Fruit fly (Drosophila melanogaster): ENCODE data around the gene Ama.

Gene Ama

dm6 chr3R:6760755-6761647, 1.4 kb upstream of the Ama start (continued):
- TF ChIP-seq CG11398 (GFP tag; optimal IDR thresholded peaks at IDR 0.05) (no peak), CG2202 (tag; optimal IDR thresholded peaks at IDR 0.05) (no peak), D19B (GFP tag; optimal IDR thresholded peaks at IDR 0.05) (no peak), CG13624 (GFP tag; optimal IDR thresholded peaks at IDR 0.05) (peak; percentile 2), CG2875 (GFP tag; optimal IDR thresholded peaks at IDR 0.05) (no peak), wek (GFP tag; optimal IDR thresholded peaks at IDR 0.05) (no peak), Ada2b (GFP tag; IDR thresholded peaks at IDR 0.05) (no peak), Bgb (GFP tag; IDR thresholded peaks at IDR 0.05; ENCODE audit: partially characterized antibody) (no peak), sens (GFP tag) (peak; percentile 81), CG4730 (GFP tag; IDR thresholded peaks at IDR 0.05) (no peak), CG13424 (tag; optimal IDR thresholded peaks at IDR 0.05) (peak; percentile 55), Sox100B (GFP tag; optimal IDR thresholded peaks at IDR 0.05) (peak; percentile 55), CG8281 (tag; optimal IDR thresholded peaks at IDR 0.05) (no peak), Chrac-16 (GFP tag; optimal IDR thresholded peaks at IDR 0.05) (peak; percentile 2), CG12391 (tag; optimal IDR thresholded peaks at IDR 0.05) (peak; percentile 56), NfI (GFP tag; optimal IDR thresholded peaks at IDR 0.05) (no peak), Mrtf (GFP tag; IDR thresholded peaks at IDR 0.05) (no peak), kay (GFP tag; optimal IDR thresholded peaks at IDR 0.05) (no peak), CG3163 (GFP tag; optimal IDR thresholded peaks at IDR 0.05) (no peak), sd (tag; optimal IDR thresholded peaks at IDR 0.05) (no peak), Nf-YB (GFP tag; optimal IDR thresholded peaks at IDR 0.05) (no peak), CG12744 (GFP tag; optimal IDR thresholded peaks at IDR 0.05) (no peak), wdn (GFP tag; IDR thresholded peaks at IDR 0.05) (no peak), CG18262 (tag; optimal IDR thresholded peaks at IDR 0.05) (peak; percentile 73), sc (optimal IDR thresholded peaks at IDR 0.05) (no peak), sc (GFP tag; optimal IDR thresholded peaks at IDR 0.05) (no peak), CG2116 (GFP tag; optimal IDR thresholded peaks at IDR 0.05) (no peak), CG6791 (GFP tag; IDR thresholded peaks at IDR 0.05; ENCODE audit: partially characterized antibody) (no peak; the same call in 2 of the 3 replicates), Dip3 (GFP tag; optimal IDR thresholded peaks at IDR 0.05) (no peak), CG4854 (GFP tag; optimal IDR thresholded peaks at IDR 0.05) (no peak), Blimp-1 (GFP tag; optimal IDR thresholded peaks at IDR 0.05) (peak; percentile 29), D19A (tag; optimal IDR thresholded peaks at IDR 0.05) (peak; percentile 38), Spps (tag; optimal IDR thresholded peaks at IDR 0.05) (peak; percentile 10), Dp (GFP tag; optimal IDR thresholded peaks at IDR 0.05) (no peak), wor (GFP tag; IDR thresholded peaks at IDR 0.05) (no peak), CG12104 (GFP tag; optimal IDR thresholded peaks at IDR 0.05) (no peak), pnt (GFP tag; optimal IDR thresholded peaks at IDR 0.05) (no peak), CG10209 (GFP tag; optimal IDR thresholded peaks at IDR 0.05) (no peak), Neu2 (GFP tag; optimal IDR thresholded peaks at IDR 0.05; ENCODE audit: borderline replicate concordance) (no peak), Ptx1 (GFP tag; IDR thresholded peaks at IDR 0.05) (no peak), vfl (GFP tag; optimal IDR thresholded peaks at IDR 0.05) (no peak), CG3847 (GFP tag; IDR thresholded peaks at IDR 0.05) (no peak), CG11247 (GFP tag; IDR thresholded peaks at IDR 0.05) (no peak), gfzf (GFP tag; optimal IDR thresholded peaks at IDR 0.05) (no peak), CG17359 (tag; optimal IDR thresholded peaks at IDR 0.05) (peak; percentile 28), Max (GFP tag; optimal IDR thresholded peaks at IDR 0.05) (no peak), Tbp (GFP tag; optimal IDR thresholded peaks at IDR 0.05) (no peak), salm (tag; optimal IDR thresholded peaks at IDR 0.05) (no peak), Dip2 (GFP tag; IDR thresholded peaks at IDR 0.05) (no peak), yki (optimal IDR thresholded peaks at IDR 0.05) (no peak)

Measured in whole organism, embryonic.